Worm (Caenorhabditis elegans): ENCODE measurements around the gene F07F6.2.
A peak's percentile ranks its signal among the peaks of the same experiment; 100 is the strongest.

Gene F07F6.2

DNA sequence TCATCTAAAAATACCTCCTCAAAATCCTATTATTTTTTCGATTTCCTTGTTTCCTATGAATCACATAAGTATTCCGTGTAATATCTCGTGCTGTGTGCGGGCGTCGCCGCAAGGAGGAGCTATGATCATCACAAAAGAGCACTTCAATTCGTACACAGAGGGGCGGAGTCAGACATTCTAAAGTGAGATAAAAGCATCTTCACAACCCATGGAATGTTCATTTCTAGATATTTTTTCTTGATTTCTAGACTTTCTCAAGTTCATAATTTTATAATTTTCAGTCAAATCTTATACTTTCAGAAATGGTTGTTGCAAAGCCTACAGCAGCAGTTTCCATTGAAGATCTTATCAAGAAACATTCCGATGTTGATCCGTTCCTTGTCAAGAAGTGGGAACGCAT lies 17.4 kb downstream of the F07F6.2 start, which contains the start of gene cex-1:
Gene cex-1 (plus strand): TSS at position 301 of the 400 bp plus-strand sequence.
- TF ChIP-seq nhr-237 (tag; optimal IDR thresholded peaks at IDR 0.05) (no peak), snpc-4 (tag; optimal IDR thresholded peaks at IDR 0.05) (no peak), hlh-1 (tag; optimal IDR thresholded peaks at IDR 0.05) (no peak), sem-2 (GFP tag; optimal IDR thresholded peaks at IDR 0.05) (no peak), ztf-11 (tag; optimal IDR thresholded peaks at IDR 0.05) (no peak), bed-3 (GFP tag; optimal IDR thresholded peaks at IDR 0.05) (no peak), ceh-83 (GFP tag; optimal IDR thresholded peaks at IDR 0.05) (no peak), mls-2 (tag; optimal IDR thresholded peaks at IDR 0.05) (no peak)

DNA sequence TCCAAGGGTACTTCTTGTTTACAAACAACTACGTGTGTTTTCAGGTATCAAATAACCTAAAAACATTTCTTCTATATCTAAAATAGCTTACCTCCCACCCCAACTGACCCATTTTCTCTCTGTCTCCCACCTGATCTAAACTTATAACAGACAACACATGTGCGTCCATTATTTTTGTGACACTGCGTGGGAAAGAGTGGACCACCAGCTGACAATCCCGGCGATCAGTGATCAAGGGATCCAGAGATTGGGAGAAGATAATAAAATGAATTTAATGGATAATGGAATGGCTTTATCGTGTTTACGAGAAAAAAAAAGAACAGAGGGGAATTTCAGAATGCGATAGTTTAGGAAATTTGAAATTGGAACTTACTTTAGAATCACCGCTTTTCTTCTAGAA lies 19.2 kb downstream of the F07F6.2 start:
- TF ChIP-seq unc-62 (GFP tag; optimal IDR thresholded peaks at IDR 0.05) (peak; percentile 8), lin-32 (GFP tag; optimal IDR thresholded peaks at IDR 0.05) (no peak), nhr-12 (tag; optimal IDR thresholded peaks at IDR 0.05) (no peak), hlh-1 (tag; optimal IDR thresholded peaks at IDR 0.05) (peak; percentile 87)

DNA sequence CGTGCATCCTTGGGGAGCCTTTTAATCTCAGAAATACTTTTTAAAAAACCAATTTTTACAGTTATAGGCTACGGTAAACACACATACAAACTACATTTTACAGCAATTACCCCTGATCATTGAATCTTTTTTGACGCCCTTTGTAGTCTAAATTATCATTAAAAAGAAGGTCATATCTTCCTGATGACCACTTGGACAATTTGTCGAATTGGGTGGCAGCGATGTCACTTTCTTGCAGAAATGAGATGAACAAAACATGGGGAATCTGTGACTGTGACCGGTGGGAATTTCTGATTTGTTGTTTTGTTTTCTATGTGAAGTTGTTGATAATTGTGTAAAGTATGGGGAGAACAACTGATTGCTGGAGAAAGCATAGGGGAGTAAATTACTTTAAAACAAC lies 19.6 kb downstream of the F07F6.2 start:
- no peak for TF ChIP-seq lin-13 (tag; optimal IDR thresholded peaks at IDR 0.05)
- TF ChIP-seq ceh-83 (GFP tag; optimal IDR thresholded peaks at IDR 0.05): no peak
- no peak for TF ChIP-seq unc-120 (tag; optimal IDR thresholded peaks at IDR 0.05; ENCODE audit: poor library complexity, severe bottlenecking)
- TF ChIP-seq ces-1 (GFP tag; optimal IDR thresholded peaks at IDR 0.05): no peak

DNA sequence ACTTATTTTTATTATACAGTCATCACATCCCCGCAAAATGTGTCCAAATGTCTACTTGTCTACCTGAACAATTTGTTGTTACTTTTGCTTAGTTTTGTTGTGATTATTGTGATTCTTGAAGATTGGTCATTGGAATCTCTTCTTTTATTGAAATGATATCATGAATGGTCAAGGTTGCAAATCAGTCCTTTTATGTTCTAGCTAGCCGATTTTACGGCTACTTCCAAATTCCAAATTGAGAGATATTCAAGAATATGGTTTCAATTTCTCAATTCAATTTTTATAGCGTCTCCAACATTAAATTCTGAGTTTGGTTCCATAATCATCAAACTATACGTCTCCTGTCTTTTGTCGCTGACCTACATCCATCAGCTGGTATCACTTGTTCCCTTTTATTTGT lies 21.3 kb downstream of the F07F6.2 start:
- TF ChIP-seq ces-1 (GFP tag; optimal IDR thresholded peaks at IDR 0.05) (no peak), M03D4.4 (tag; optimal IDR thresholded peaks at IDR 0.05) (no peak), lin-13 (tag; optimal IDR thresholded peaks at IDR 0.05) (no peak), ham-2 (GFP tag; optimal IDR thresholded peaks at IDR 0.05) (no peak), unc-39 (tag; optimal IDR thresholded peaks at IDR 0.05) (no peak), nhr-76 (tag; optimal IDR thresholded peaks at IDR 0.05) (no peak), bed-3 (GFP tag; optimal IDR thresholded peaks at IDR 0.05) (no peak), nhr-237 (tag; optimal IDR thresholded peaks at IDR 0.05) (no peak), ceh-83 (GFP tag; optimal IDR thresholded peaks at IDR 0.05) (no peak), drap-1 (GFP tag; optimal IDR thresholded peaks at IDR 0.05) (no peak), tbx-8 (GFP tag; optimal IDR thresholded peaks at IDR 0.05) (no peak), unc-62 (GFP tag; optimal IDR thresholded peaks at IDR 0.05) (no peak), flh-1 (GFP tag; optimal IDR thresholded peaks at IDR 0.05) (no peak), unc-120 (tag; optimal IDR thresholded peaks at IDR 0.05; ENCODE audit: poor library complexity, severe bottlenecking) (no peak), elt-1 (tag; optimal IDR thresholded peaks at IDR 0.05; ENCODE audit: borderline replicate concordance, insufficient read depth) (no peak), ceh-39 (tag; optimal IDR thresholded peaks at IDR 0.05) (no peak), nhr-28 (tag; optimal IDR thresholded peaks at IDR 0.05) (no peak), sptf-1 (tag; optimal IDR thresholded peaks at IDR 0.05) (no peak), ceh-43 (GFP tag; optimal IDR thresholded peaks at IDR 0.05) (no peak), nhr-2 (tag; optimal IDR thresholded peaks at IDR 0.05) (no peak)

DNA sequence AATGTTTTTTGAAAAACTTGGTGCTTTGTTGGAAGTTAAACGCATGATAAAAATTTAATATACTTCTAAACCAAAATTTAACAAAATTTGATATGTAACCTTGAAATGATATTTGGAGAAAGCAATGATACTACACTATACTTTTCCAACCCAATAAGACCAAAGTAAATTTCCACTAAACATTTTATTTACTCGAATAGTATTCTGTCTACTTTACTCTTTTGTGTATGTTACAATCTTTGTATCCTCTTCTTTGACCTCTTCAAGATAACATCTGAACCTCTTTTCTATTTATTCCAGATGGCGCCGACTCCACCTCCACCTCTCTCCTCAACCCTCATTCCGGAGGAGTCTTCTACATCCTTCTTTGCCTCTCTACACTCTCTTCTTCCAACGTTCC lies 23.5 kb downstream of the F07F6.2 start, which contains the start of gene dhs-5:
Gene dhs-5 (plus strand): TSS at position 301 of the 400 bp plus-strand sequence.
- TF ChIP-seq drap-1 (GFP tag; optimal IDR thresholded peaks at IDR 0.05): no peak
- TF ChIP-seq cnd-1 (tag; optimal IDR thresholded peaks at IDR 0.05): no peak
- TF ChIP-seq blmp-1 (tag; optimal IDR thresholded peaks at IDR 0.05): no peak
- TF ChIP-seq pha-4 (tag; optimal IDR thresholded peaks at IDR 0.05): no peak
- TF ChIP-seq flh-1 (GFP tag; optimal IDR thresholded peaks at IDR 0.05): no peak
- TF ChIP-seq mep-1 (tag; optimal IDR thresholded peaks at IDR 0.05): no peak
- no peak for TF ChIP-seq ces-1 (GFP tag; optimal IDR thresholded peaks at IDR 0.05)
